Fruit fly (Drosophila melanogaster): ENCODE data around the gene CG14315.

The CG14315 gene

DNA sequence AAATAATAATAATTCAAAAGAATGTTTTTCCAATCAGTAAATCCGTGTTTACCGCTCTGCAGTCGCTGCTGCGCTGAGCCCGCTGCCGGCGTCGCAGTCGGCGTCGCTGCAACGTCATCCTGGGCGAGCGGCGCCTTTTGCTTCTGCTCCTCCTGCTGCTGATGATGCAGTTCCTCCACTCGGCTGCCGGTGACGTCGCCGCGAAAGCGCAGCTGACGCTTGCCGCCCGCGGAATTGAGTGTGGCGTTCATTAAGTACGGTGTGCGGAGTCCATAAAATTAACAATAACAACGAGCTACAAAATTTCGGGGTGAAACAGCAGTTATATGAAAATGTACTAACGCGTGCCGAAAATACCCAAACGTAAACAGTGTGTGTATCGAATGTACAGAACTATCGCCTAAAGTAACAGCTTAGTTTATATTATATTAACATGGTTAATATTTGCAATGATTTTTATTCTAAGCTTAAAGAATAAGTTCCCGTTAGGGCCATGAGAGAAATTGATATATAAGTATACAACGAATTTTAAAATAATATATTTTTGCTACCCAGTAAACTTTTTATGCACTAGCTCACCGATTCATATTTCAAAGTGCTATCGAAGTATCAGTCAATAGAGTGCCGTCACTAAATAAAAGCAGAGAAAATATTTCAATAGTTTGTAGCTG lies 5.7 kb downstream of the CG14315 start, which contains the start of the genes CG7218 and Cbp20 (continued):
- no peak for TF ChIP-seq psq (GFP tag; optimal IDR thresholded peaks at IDR 0.05)
- peak; percentile 49; the same call in 1 of the 2 replicates for TF ChIP-seq Awh (GFP tag; IDR thresholded peaks at IDR 0.05)
- TF ChIP-seq ham (GFP tag; IDR thresholded peaks at IDR 0.05): no peak
- TF ChIP-seq Tbp (GFP tag; optimal IDR thresholded peaks at IDR 0.05): no peak
- peak; percentile 16 for TF ChIP-seq zen (tag; optimal IDR thresholded peaks at IDR 0.05)
- TF ChIP-seq jumu (GFP tag; optimal IDR thresholded peaks at IDR 0.05): peak; percentile 36
- peak; percentile 73 for TF ChIP-seq CG13775 (GFP tag; optimal IDR thresholded peaks at IDR 0.05)
- TF ChIP-seq CG11456 (GFP tag; IDR thresholded peaks at IDR 0.05): peak; percentile 90
- no peak for TF ChIP-seq exex (tag; optimal IDR thresholded peaks at IDR 0.05)
- peak; percentile 29 for TF ChIP-seq CG31388 (GFP tag; optimal IDR thresholded peaks at IDR 0.05)
- TF ChIP-seq Sox102F (GFP tag; optimal IDR thresholded peaks at IDR 0.05): peak; percentile 56
- no peak for TF ChIP-seq sr (GFP tag; IDR thresholded peaks at IDR 0.05)
- no peak for TF ChIP-seq pita (GFP tag; optimal IDR thresholded peaks at IDR 0.05)
- TF ChIP-seq ttk (GFP tag; IDR thresholded peaks at IDR 0.05): peak; percentile 59; the same call in 1 of the 2 replicates
- no peak for TF ChIP-seq CG11398 (GFP tag; optimal IDR thresholded peaks at IDR 0.05)
- no peak for TF ChIP-seq Hr78 (GFP tag; optimal IDR thresholded peaks at IDR 0.05)
- TF ChIP-seq cad (GFP tag; optimal IDR thresholded peaks at IDR 0.05): no peak
- peak; percentile 58; the same call in 1 of the 2 replicates for TF ChIP-seq chm (GFP tag; IDR thresholded peaks at IDR 0.05)
- TF ChIP-seq sens-2 (GFP tag; IDR thresholded peaks at IDR 0.05): peak; percentile 48; the same call in 1 of the 2 replicates
- TF ChIP-seq CG9797 (GFP tag; optimal IDR thresholded peaks at IDR 0.05): peak; percentile 73
- TF ChIP-seq CG8089 (GFP tag; optimal IDR thresholded peaks at IDR 0.05): peak; percentile 10
- peak; percentile 97 for TF ChIP-seq CG3995 (GFP tag; optimal IDR thresholded peaks at IDR 0.05)
- TF ChIP-seq CG7963 (GFP tag; IDR thresholded peaks at IDR 0.05; ENCODE audit: partially characterized antibody): peak; percentile 65; the same call in 2 of the 3 replicates
- peak; percentile 69; the same call in 2 of the 3 replicates for TF ChIP-seq Aef1 (GFP tag; IDR thresholded peaks at IDR 0.05)
- TF ChIP-seq sob (GFP tag; IDR thresholded peaks at IDR 0.05): peak; percentile 76
- no peak for TF ChIP-seq CG30431 (GFP tag; optimal IDR thresholded peaks at IDR 0.05)
- peak; percentile 79 for TF ChIP-seq Abd-B (GFP tag; optimal IDR thresholded peaks at IDR 0.05)
- peak; percentile 80 for TF ChIP-seq CG17361 (GFP tag; IDR thresholded peaks at IDR 0.05)
- peak; percentile 20 for TF ChIP-seq tx (GFP tag; optimal IDR thresholded peaks at IDR 0.05)
- TF ChIP-seq Gug (GFP tag; IDR thresholded peaks at IDR 0.05): peak; percentile 91
- TF ChIP-seq MBD-R2 (GFP tag; IDR thresholded peaks at IDR 0.05): peak; percentile 83
- no peak for TF ChIP-seq bigmax (GFP tag; optimal IDR thresholded peaks at IDR 0.05)
- peak; percentile 63 for TF ChIP-seq caup (GFP tag; optimal IDR thresholded peaks at IDR 0.05; ENCODE audit: severe bottlenecking)
- TF ChIP-seq Hsf (GFP tag; optimal IDR thresholded peaks at IDR 0.05): peak; percentile 69
- TF ChIP-seq Fer2 (tag; optimal IDR thresholded peaks at IDR 0.05): peak; percentile 56
- 0 out of 2 replicates have a peak, but pooled peaks have one; percentile 25 for TF ChIP-seq klu (GFP tag; IDR thresholded peaks at IDR 0.05)
- TF ChIP-seq CG7839 (tag; optimal IDR thresholded peaks at IDR 0.05): peak; percentile 65
- TF ChIP-seq CG1792 (GFP tag; optimal IDR thresholded peaks at IDR 0.05): no peak
- peak; percentile 73 for TF ChIP-seq gfzf (GFP tag; optimal IDR thresholded peaks at IDR 0.05)
- peak; percentile 61 for TF ChIP-seq unpg (GFP tag; optimal IDR thresholded peaks at IDR 0.05)
- no peak for TF ChIP-seq cg (GFP tag; optimal IDR thresholded peaks at IDR 0.05)
- TF ChIP-seq HHEX (GFP tag; optimal IDR thresholded peaks at IDR 0.05): peak; percentile 12
- TF ChIP-seq CG18011 (GFP tag; optimal IDR thresholded peaks at IDR 0.05): peak; percentile 41
- TF ChIP-seq grau (tag; optimal IDR thresholded peaks at IDR 0.05): peak; percentile 71
- TF ChIP-seq CG1647 (GFP tag; optimal IDR thresholded peaks at IDR 0.05): peak; percentile 34
- peak; percentile 65 for TF ChIP-seq CG13123 (GFP tag; optimal IDR thresholded peaks at IDR 0.05)
- no peak for TF ChIP-seq fru (optimal IDR thresholded peaks at IDR 0.05)
- peak; percentile 67 for TF ChIP-seq CG1233 (GFP tag; optimal IDR thresholded peaks at IDR 0.05)
- peak; percentile 91 for TF ChIP-seq Dbx (GFP tag; IDR thresholded peaks at IDR 0.05)
- no peak for TF ChIP-seq Kr (GFP tag; optimal IDR thresholded peaks at IDR 0.05)

All from whole organism, embryonic.